Fruit fly (Drosophila melanogaster) whole organism, embryonic: ENCODE data around the gene CG31817.

Experiments
- ATbp ChIP-seq: fragments of 200-800 bp; sonication (Bioruptor generic); optimal IDR thresholded peaks from 2 replicates; lab custom pipeline; 2017; ENCODE audit warnings: missing biosample characterization, mild to moderate bottlenecking, missing genetic modification characterization, missing genetic modification reagents
- Ada2b ChIP-seq: fragments of 200-800 bp; sonication (Bioruptor generic); IDR thresholded peaks from 2 replicates; pipeline ENCODE4 v1.3.6; 2022; ENCODE audit warnings: missing biosample characterization, missing genetic modification characterization
- Bdp1 ChIP-seq: fragments of 200-800 bp; sonication (Bioruptor generic); optimal IDR thresholded peaks from 3 replicates; lab custom pipeline; 2016; ENCODE audit warnings: missing biosample characterization, missing genetic modification characterization
- CG11504 ChIP-seq: fragments of 200-800 bp; sonication (Bioruptor generic); optimal IDR thresholded peaks from 3 replicates; lab custom pipeline; 2019; ENCODE audit warnings: missing biosample characterization, mild to moderate bottlenecking, missing genetic modification characterization, moderate library complexity
- CG11560 ChIP-seq: fragments of 200-800 bp; sonication (Bioruptor generic); IDR thresholded peaks from 3 replicates; pipeline ENCODE4 v1.3.6; 2022; ENCODE audit warnings: missing biosample characterization, missing genetic modification characterization
- CG11723 ChIP-seq: fragments of 200-800 bp; sonication (Bioruptor generic); optimal IDR thresholded peaks from 2 replicates; lab custom pipeline; 2017; ENCODE audit warnings: missing biosample characterization, mild to moderate bottlenecking, missing genetic modification characterization
- CG13775 ChIP-seq: fragments of 200-800 bp; sonication (Bioruptor generic); optimal IDR thresholded peaks from 3 replicates; lab custom pipeline; 2017; ENCODE audit warnings: missing biosample characterization, mild to moderate bottlenecking, missing genetic modification characterization
- CG2199 ChIP-seq: fragments of 200-800 bp; sonication (Bioruptor generic); IDR thresholded peaks from 3 replicates; pipeline ENCODE4 v1.3.6; 2022; ENCODE audit warnings: missing biosample characterization, missing genetic modification characterization
- CG33213 ChIP-seq: fragments of 200-800 bp; sonication (Bioruptor generic); optimal IDR thresholded peaks from 3 replicates; lab custom pipeline; 2016; ENCODE audit warnings: missing biosample characterization, missing genetic modification characterization
- CG4282 ChIP-seq: fragments of 200-800 bp; sonication (Bioruptor generic); optimal IDR thresholded peaks from 2 replicates; lab custom pipeline; 2016; ENCODE audit warnings: missing biosample characterization, missing genetic modification characterization
- CG4328 ChIP-seq: fragments of 200-800 bp; sonication (Bioruptor generic); optimal IDR thresholded peaks from 3 replicates; lab custom pipeline; 2017; ENCODE audit warnings: missing biosample characterization, missing genetic modification reagents, missing genetic modification characterization
- CG4404 ChIP-seq: fragments of 200-800 bp; sonication (Bioruptor generic); IDR thresholded peaks from 2 replicates; pipeline ENCODE4 v1.3.6; 2022; ENCODE audit warnings: missing biosample characterization, missing genetic modification characterization
- CG6175 ChIP-seq: fragments of 200-800 bp; sonication (Bioruptor generic); IDR thresholded peaks from 3 replicates; pipeline ENCODE4 v1.3.6; 2022; ENCODE audit warnings: missing biosample characterization, missing genetic modification characterization
- CG7357 ChIP-seq: fragments of 200-800 bp; sonication (Bioruptor generic); IDR thresholded peaks from 3 replicates; pipeline ENCODE4 v1.3.6; 2022; ENCODE audit warnings: missing biosample characterization, missing genetic modification characterization
- CG7928 ChIP-seq: fragments of 200-800 bp; sonication (Bioruptor generic); optimal IDR thresholded peaks from 2 replicates; lab custom pipeline; 2017; ENCODE audit warnings: missing biosample characterization, mild to moderate bottlenecking, missing genetic modification characterization
- CG9215 ChIP-seq: fragments of 200-800 bp; sonication (Bioruptor generic); IDR thresholded peaks from 2 replicates; pipeline ENCODE4 v1.3.6; 2022; ENCODE audit warnings: missing biosample characterization, missing genetic modification characterization
- D ChIP-seq, 2 experiments: fragments of 200-800 bp in 1 of 2; fragments of >200 bp in 1 of 2; sonication (Bioruptor generic) in 1 of 2; optimal IDR thresholded peaks; 2 replicates in 1 of 2; 3 replicates in 1 of 2; lab custom pipeline; 2017; ENCODE audit warnings: mild to moderate bottlenecking in 1 of 2, missing biosample characterization in 1 of 2, missing genetic modification characterization in 1 of 2, missing genetic modification reagents in 1 of 2
- Dip3 ChIP-seq: fragments of 200-800 bp; sonication (Bioruptor generic); optimal IDR thresholded peaks from 3 replicates; lab custom pipeline; 2016; ENCODE audit warnings: missing biosample characterization, missing genetic modification characterization
- Doc3 ChIP-seq: fragments of 200-800 bp; sonication (Bioruptor generic); IDR thresholded peaks from 3 replicates; pipeline ENCODE4 v1.3.6; 2022; ENCODE audit warnings: missing biosample characterization, missing genetic modification characterization; ENCODE audit not compliant: partially characterized antibody
- Eip74EF ChIP-seq, 2 experiments: fragments of 200-800 bp in 1 of 2; fragments of >200 bp in 1 of 2; sonication (Bioruptor generic) in 1 of 2; optimal IDR thresholded peaks; 2 replicates each; lab custom pipeline; 2017 to 2019; ENCODE audit warnings: missing biosample characterization in 2 of 2, missing genetic modification characterization in 2 of 2, mild to moderate bottlenecking in 1 of 2, moderate library complexity in 1 of 2
- Ets65A ChIP-seq: fragments of 200-800 bp; sonication (Bioruptor generic); peaks from one replicate; lab custom pipeline; 2016; ENCODE audit warnings: missing biosample characterization, missing genetic modification characterization
- HLH3B ChIP-seq: fragments of 200-800 bp; sonication (Bioruptor generic); IDR thresholded peaks from 2 replicates; pipeline ENCODE4 v1.3.6; 2022; ENCODE audit warnings: missing biosample characterization, missing genetic modification characterization
- Kr ChIP-seq: fragments of 200-800 bp; sonication (Bioruptor generic); optimal IDR thresholded peaks from 2 replicates; lab custom pipeline; 2017; ENCODE audit warnings: missing biosample characterization, mild to moderate bottlenecking, missing genetic modification characterization
- Med ChIP-seq: fragments of 200-800 bp; sonication (Bioruptor generic); peaks from one replicate; lab custom pipeline; 2016; ENCODE audit warnings: missing biosample characterization, missing genetic modification characterization, mild to moderate bottlenecking, inconsistent platforms, moderate library complexity
- NfI ChIP-seq: fragments of 200-800 bp; sonication (Bioruptor generic); optimal IDR thresholded peaks from 3 replicates; lab custom pipeline; 2018; ENCODE audit warnings: missing biosample characterization, mild to moderate bottlenecking, missing genetic modification characterization, moderate library complexity
- Sox100B ChIP-seq: fragments of 200-800 bp; sonication (Bioruptor generic); optimal IDR thresholded peaks from 3 replicates; lab custom pipeline; 2018; ENCODE audit warnings: missing biosample characterization, mild to moderate bottlenecking, missing genetic modification characterization
- chinmo ChIP-seq: fragments of 200-800 bp; sonication (Bioruptor generic); IDR thresholded peaks from 4 replicates; pipeline ENCODE4 v1.3.6; 2022; ENCODE audit warnings: missing biosample characterization, missing genetic modification characterization; ENCODE audit not compliant: partially characterized antibody
- ci ChIP-seq: fragments of 200-800 bp; sonication (Bioruptor generic); IDR thresholded peaks from 3 replicates; pipeline ENCODE4 v1.3.6; 2022; ENCODE audit warnings: missing biosample characterization, missing genetic modification characterization
- crol ChIP-seq: fragments of 200-800 bp; sonication (Bioruptor generic); IDR thresholded peaks from 2 replicates; pipeline ENCODE4 v1.3.6; 2022; ENCODE audit warnings: missing biosample characterization, missing genetic modification characterization
- ewg ChIP-seq: fragments of 200-800 bp; sonication (Bioruptor generic); optimal IDR thresholded peaks from 3 replicates; lab custom pipeline; 2017; ENCODE audit warnings: mild to moderate bottlenecking, missing biosample characterization, missing genetic modification reagents, missing genetic modification characterization
- fd96Cb ChIP-seq: fragments of 200-800 bp; sonication (Bioruptor generic); optimal IDR thresholded peaks from 2 replicates; lab custom pipeline; 2018; ENCODE audit warnings: missing biosample characterization, mild to moderate bottlenecking, missing genetic modification characterization, moderate library complexity
- gt ChIP-seq: fragments of 200-800 bp; sonication (Bioruptor generic); IDR thresholded peaks from 2 replicates; pipeline ENCODE4 v1.3.6; 2022; ENCODE audit warnings: missing biosample characterization, missing genetic modification characterization
- hth ChIP-seq: fragments of >200 bp; optimal IDR thresholded peaks from 2 replicates; lab custom pipeline; 2017; ENCODE audit warnings: inconsistent platforms
- lab ChIP-seq: fragments of 200-800 bp; sonication (Bioruptor generic); optimal IDR thresholded peaks from 3 replicates; lab custom pipeline; 2017; ENCODE audit warnings: missing biosample characterization, missing genetic modification characterization, mild to moderate bottlenecking, moderate library complexity, missing genetic modification reagents
- schlank ChIP-seq: fragments of 200-800 bp; sonication (Bioruptor generic); optimal IDR thresholded peaks from 2 replicates; lab custom pipeline; 2018; ENCODE audit warnings: missing biosample characterization, mild to moderate bottlenecking, missing genetic modification characterization
- seq ChIP-seq: fragments of 200-800 bp; sonication (Bioruptor generic); IDR thresholded peaks from 2 replicates; pipeline ENCODE4 v1.3.6; 2022; ENCODE audit warnings: missing biosample characterization, missing genetic modification characterization
- sr ChIP-seq: fragments of 200-800 bp; sonication (Bioruptor generic); IDR thresholded peaks from 3 replicates; pipeline ENCODE4 v1.3.6; 2022; ENCODE audit warnings: missing biosample characterization, missing genetic modification characterization
- stwl ChIP-seq: fragments of 200-800 bp; sonication (Bioruptor generic); optimal IDR thresholded peaks from 3 replicates; lab custom pipeline; 2018; ENCODE audit warnings: missing biosample characterization, mild to moderate bottlenecking, missing genetic modification characterization, moderate library complexity
- tin ChIP-seq: fragments of 200-800 bp; sonication (Bioruptor generic); optimal IDR thresholded peaks from 3 replicates; lab custom pipeline; 2016; ENCODE audit warnings: missing biosample characterization, missing genetic modification characterization
- zen ChIP-seq: fragments of 200-800 bp; sonication (Bioruptor generic); optimal IDR thresholded peaks from 3 replicates; lab custom pipeline; 2018; ENCODE audit warnings: missing biosample characterization, mild to moderate bottlenecking, missing genetic modification characterization, moderate library complexity

CG31817 gene

DNA sequence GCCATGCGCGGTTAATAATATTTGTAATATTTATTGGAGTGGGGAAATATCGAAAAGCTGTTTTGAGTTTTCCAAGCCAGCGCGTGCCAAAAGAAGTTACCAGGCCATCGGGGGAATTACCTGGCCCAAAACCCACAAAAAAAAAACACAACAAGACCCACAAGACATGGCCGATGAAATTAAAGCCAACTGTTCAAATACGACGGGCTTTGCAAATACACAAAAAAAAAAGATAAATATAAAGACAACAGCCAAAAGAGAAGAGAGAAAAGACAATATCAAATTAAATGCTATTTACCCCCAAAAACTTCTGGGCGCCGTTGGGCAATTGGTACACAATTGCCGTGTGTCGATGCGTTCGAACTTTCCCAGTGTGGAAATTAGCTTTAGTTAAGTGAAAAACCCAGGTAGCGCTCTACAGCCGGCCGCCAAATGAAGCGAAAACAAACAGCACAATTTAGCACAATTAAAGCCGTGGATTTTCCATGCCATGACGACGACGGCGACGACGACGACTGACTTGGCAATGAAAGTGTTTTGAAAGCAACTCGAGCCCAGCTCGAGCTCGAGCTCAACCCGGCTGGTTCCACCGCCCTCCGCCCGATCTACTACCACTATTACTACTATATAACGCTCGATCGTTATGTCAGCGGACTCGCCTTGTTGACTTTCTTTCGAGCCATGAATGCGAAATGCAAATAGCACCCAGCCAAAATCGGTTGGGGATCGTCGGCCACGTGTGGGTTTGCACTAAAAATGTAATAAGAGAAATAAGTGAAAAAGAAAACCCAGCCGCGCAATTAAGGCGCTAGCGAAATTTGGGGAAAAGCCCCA lies 19.7 kb downstream of the CG31817 start (continued):
- TF ChIP-seq Sox100B (GFP tag; lab: Kevin White, UChicago) (peak; percentile 45), sr (GFP tag; lab: Robert Waterston, UW) (peak; percentile 16; the same call in 1 of the 3 replicates), Ada2b (0 out of 2 replicates have a peak, but pooled peaks have one; percentile 21), Dip3 (GFP tag; lab: Kevin White, UChicago) (peak; percentile 36), CG6175 (GFP tag; lab: Robert Waterston, UW) (no peak)

DNA sequence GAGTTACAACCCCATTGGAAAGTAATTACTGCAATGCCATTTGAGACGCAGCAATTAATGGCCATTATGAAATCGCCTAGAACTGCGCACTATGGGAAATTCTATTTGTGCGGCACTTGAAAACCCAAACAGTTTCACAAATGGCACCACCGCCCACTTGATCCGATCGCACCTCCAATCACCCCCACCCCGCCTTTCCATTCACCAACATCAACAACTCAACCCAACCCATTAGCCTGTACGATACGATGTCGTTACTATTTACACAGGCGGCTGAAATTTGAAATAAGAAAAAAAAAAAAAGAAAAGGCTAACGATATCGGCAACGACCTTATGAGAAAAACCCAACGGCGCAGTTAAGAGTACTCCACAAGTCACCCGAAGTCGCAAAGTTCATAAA lies 20.6 kb downstream of the CG31817 start:
- TF ChIP-seq Med (GFP tag; lab: Kevin White, UChicago), result peak; percentile 52
- TF ChIP-seq seq (GFP tag; lab: Robert Waterston, UW), result 0 out of 2 replicates have a peak, but pooled peaks have one; percentile 18
- TF ChIP-seq CG9215 (GFP tag; lab: Robert Waterston, UW), result no peak
- TF ChIP-seq HLH3B, result 0 out of 2 replicates have a peak, but pooled peaks have one; percentile 16
- TF ChIP-seq D (optimal IDR thresholded peaks at IDR 0.05; lab: Kevin White, UChicago), result no peak
- no peak for TF ChIP-seq D (GFP tag; optimal IDR thresholded peaks at IDR 0.05; lab: Kevin White, UChicago)
- TF ChIP-seq CG7357, result no peak
- 0 out of 2 replicates have a peak, but pooled peaks have one; percentile 50 for TF ChIP-seq crol
- TF ChIP-seq sr (GFP tag; lab: Robert Waterston, UW), result 0 out of 3 replicates have a peak, but pooled peaks have one; percentile 25
- TF ChIP-seq CG11723 (GFP tag; lab: Kevin White, UChicago), result no peak
- TF ChIP-seq Doc3 (GFP tag; lab: Robert Waterston, UW), result no peak
- 0 out of 3 replicates have a peak, but pooled peaks have one; percentile 23 for TF ChIP-seq ci (GFP tag; lab: Robert Waterston, UW)
- no peak for TF ChIP-seq CG13775 (GFP tag; lab: Kevin White, UChicago)
- TF ChIP-seq CG7928, result no peak
- TF ChIP-seq Ets65A, result peak; percentile 17
- peak; percentile 1 for TF ChIP-seq lab
- TF ChIP-seq, all 482 proteins: peak for 8

DNA sequence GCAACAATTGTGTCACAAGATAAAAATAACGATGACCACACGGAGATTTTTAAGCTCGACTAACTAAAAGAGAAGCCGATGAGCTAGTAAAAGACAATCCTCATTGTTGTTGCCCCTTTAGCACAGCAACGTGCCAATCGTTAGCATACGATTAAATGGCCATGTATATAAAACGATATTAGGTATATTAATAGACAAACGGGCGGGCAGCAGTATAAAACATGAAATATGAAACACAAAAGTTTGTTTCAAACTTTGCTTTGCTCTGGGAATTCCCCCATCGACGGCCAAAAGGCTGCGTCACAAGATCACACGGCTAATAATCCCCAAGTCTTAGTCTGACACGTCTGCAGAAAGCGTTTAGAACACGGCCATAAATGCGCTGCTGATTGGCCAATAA lies 21.3 kb downstream of the CG31817 start:
- TF ChIP-seq Kr (GFP tag; lab: Kevin White, UChicago) (no peak), Med (GFP tag; lab: Kevin White, UChicago) (peak; percentile 64), hth (lab: Kevin White, UChicago) (no peak), gt (GFP tag; lab: Robert Waterston, UW) (no peak), stwl (tag; lab: Kevin White, UChicago) (no peak), chinmo (GFP tag; lab: Robert Waterston, UW) (0 out of 4 replicates have a peak, but pooled peaks have one; percentile 17), NfI (no peak), ci (GFP tag; lab: Robert Waterston, UW) (no peak), Eip74EF (GFP tag; optimal IDR thresholded peaks at IDR 0.05; lab: Kevin White, UChicago) (no peak), Bdp1 (GFP tag; lab: Kevin White, UChicago) (no peak), CG7357 (no peak), fd96Cb (tag; lab: Kevin White, UChicago) (no peak), CG4282 (GFP tag; lab: Kevin White, UChicago) (no peak), Sox100B (GFP tag; lab: Kevin White, UChicago) (no peak), CG11560 (tag; lab: Robert Waterston, UW) (no peak), CG33213 (GFP tag; lab: Kevin White, UChicago) (no peak), CG4328 (GFP tag; lab: Kevin White, UChicago) (no peak), ewg (GFP tag; lab: Kevin White, UChicago) (no peak), CG11504 (no peak), CG4404 (no peak), schlank (no peak), tin (GFP tag; lab: Kevin White, UChicago) (no peak), zen (tag; lab: Kevin White, UChicago) (no peak), CG2199 (GFP tag; lab: Robert Waterston, UW) (0 out of 3 replicates have a peak, but pooled peaks have one; percentile 50), ATbp (GFP tag; lab: Kevin White, UChicago) (no peak)
